Worm (Caenorhabditis elegans): ENCODE results near the gene Y66D12A.10.
A peak's percentile ranks its signal among the peaks of the same experiment; 100 is the strongest.

The Y66D12A.10 gene

DNA sequence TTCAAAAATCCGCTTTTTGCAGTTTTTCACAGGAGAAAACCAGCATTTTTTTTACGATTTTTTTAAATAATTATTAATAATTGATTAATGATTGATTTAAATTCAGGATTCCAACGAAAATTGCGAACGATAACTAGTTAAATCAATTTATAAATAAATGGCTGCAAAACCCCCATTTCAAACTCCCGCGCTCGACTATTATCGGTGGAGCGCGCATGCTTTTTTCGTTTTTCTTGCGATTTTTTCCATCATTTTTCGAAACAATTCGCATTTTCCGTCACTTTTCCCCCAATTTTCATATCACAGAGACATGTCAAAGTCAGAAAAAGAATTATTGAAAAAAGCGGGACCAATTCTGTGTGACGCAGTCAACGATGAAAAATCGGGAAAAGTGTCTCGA is at the start of gene Y66D12A.10:
Gene Y66D12A.10, plus strand, starts transcription at position 273 of the 400 bp plus-strand sequence.
- TF ChIP-seq med-1 (GFP tag; optimal IDR thresholded peaks at IDR 0.05; ENCODE audit: insufficient read depth) (no peak), ztf-23 (GFP tag; IDR thresholded peaks at IDR 0.05) (no peak), tab-1 (GFP tag; IDR thresholded peaks at IDR 0.05) (no peak), ref-1 (GFP tag; conservative IDR thresholded peaks at IDR 0.05) (no peak), ztf-29 (GFP tag; IDR thresholded peaks at IDR 0.05) (no peak), cog-1 (tag; optimal IDR thresholded peaks at IDR 0.05) (no peak), klf-2 (GFP tag; conservative IDR thresholded peaks at IDR 0.05) (no peak), flt-1 (GFP tag; IDR thresholded peaks at IDR 0.05) (no peak)

DNA sequence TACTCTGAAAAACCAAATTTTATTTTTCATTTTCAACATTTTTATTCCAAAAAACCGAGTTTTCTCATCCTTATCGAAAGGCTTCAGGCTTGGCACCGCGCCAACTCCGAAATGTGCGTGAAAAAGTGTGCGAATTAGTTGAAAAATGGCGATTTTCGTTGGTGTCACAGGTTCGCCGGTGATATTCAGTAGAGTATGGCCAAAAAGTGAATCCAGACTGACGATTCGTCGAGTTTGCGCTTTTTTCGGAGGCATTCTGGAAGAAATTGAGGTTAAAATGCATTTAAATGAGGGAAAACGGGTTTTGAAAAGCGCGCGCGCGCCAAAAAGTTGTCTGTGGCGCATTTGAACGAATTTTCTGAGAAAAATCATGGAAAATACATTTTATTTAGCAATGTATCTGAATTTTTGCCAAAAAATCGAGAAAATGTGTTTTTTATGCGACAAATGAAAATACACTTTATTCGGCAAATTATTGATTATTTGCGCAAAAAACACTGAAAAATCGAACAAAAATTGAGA is 42.1 kb upstream of the Y66D12A.10 start, which contains the start of the genes Y66D12A.16 and such-1:
Gene Y66D12A.16, plus strand, starts transcription at position 51 of the 522 bp plus-strand sequence.
Gene such-1, minus strand, starts transcription at position 256 of the 522 bp plus-strand sequence.
- TF ChIP-seq med-1 (GFP tag; optimal IDR thresholded peaks at IDR 0.05; ENCODE audit: insufficient read depth) (no peak), klf-2 (GFP tag; conservative IDR thresholded peaks at IDR 0.05) (no peak)

ce11 chrIII:11524073-11524472 is 41.6 kb upstream of the Y66D12A.10 start:
- no peak for TF ChIP-seq tab-1 (GFP tag; IDR thresholded peaks at IDR 0.05)
- no peak for TF ChIP-seq ref-1 (GFP tag; conservative IDR thresholded peaks at IDR 0.05)
- TF ChIP-seq klf-2 (GFP tag; conservative IDR thresholded peaks at IDR 0.05), result no peak
- no peak for TF ChIP-seq flt-1 (GFP tag; IDR thresholded peaks at IDR 0.05)
- TF ChIP-seq cog-1 (tag; optimal IDR thresholded peaks at IDR 0.05), result no peak
- no peak for TF ChIP-seq med-1 (GFP tag; optimal IDR thresholded peaks at IDR 0.05; ENCODE audit: insufficient read depth)
- no peak for TF ChIP-seq ztf-29 (GFP tag; IDR thresholded peaks at IDR 0.05)
- no peak for TF ChIP-seq ztf-23 (GFP tag; IDR thresholded peaks at IDR 0.05)
- TF ChIP-seq T22C8.4 (GFP tag; IDR thresholded peaks at IDR 0.05), result no peak

- TF ChIP-seq flt-1 (GFP tag; IDR thresholded peaks at IDR 0.05) (no peak), ztf-23 (GFP tag; IDR thresholded peaks at IDR 0.05) (no peak), ref-1 (GFP tag; conservative IDR thresholded peaks at IDR 0.05) (no peak), tab-1 (GFP tag; IDR thresholded peaks at IDR 0.05) (no peak), T22C8.4 (GFP tag; IDR thresholded peaks at IDR 0.05) (no peak), ztf-29 (GFP tag; IDR thresholded peaks at IDR 0.05) (no peak)
Observed at ce11 chrIII:11526396-11526795, 39.3 kb upstream of the Y66D12A.10 start, which contains the start of gene xpb-1. Gene xpb-1 (plus strand): TSS chrIII:11526657.

DNA sequence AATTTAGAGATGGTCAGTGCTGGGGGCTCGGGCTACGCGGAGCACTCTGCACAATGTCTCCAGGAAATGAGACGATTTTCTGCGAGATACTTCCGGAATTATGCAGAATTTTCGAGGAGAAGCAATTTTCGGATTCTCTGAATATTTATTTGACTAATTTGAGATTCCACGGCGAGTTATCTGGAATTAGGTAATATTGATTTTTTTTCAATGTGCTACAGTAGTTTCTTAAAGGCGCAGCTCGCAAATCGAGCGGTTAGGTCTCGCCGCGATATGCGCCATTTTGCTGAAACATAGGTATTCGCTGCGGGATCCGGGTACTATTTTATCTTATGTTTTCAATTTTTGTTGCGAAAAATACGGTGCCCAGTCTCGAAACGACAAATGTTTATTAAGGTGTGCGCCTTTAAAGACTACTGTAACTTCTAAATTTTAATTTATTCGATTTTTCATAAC is 31.0 kb upstream of the Y66D12A.10 start, which contains the start of gene nrps-1:
Gene nrps-1, plus strand, starts transcription at position 51 of the 456 bp plus-strand sequence.
- TF ChIP-seq med-1 (GFP tag; optimal IDR thresholded peaks at IDR 0.05; ENCODE audit: insufficient read depth) (no peak), ref-1 (GFP tag; conservative IDR thresholded peaks at IDR 0.05) (no peak), klf-2 (GFP tag; conservative IDR thresholded peaks at IDR 0.05) (no peak)

ce11 chrIII:11535453-11535852 is 30.2 kb upstream of the Y66D12A.10 start:
- no peak for TF ChIP-seq ref-1 (GFP tag; conservative IDR thresholded peaks at IDR 0.05)
- peak; percentile 61; the same call in 1 of the 2 replicates for TF ChIP-seq T22C8.4 (GFP tag; IDR thresholded peaks at IDR 0.05)
- no peak for TF ChIP-seq cog-1 (tag; optimal IDR thresholded peaks at IDR 0.05)
- TF ChIP-seq ztf-29 (GFP tag; IDR thresholded peaks at IDR 0.05), result no peak
- no peak for TF ChIP-seq tab-1 (GFP tag; IDR thresholded peaks at IDR 0.05)

- TF ChIP-seq T22C8.4 (GFP tag; IDR thresholded peaks at IDR 0.05), result no peak
- TF ChIP-seq flt-1 (GFP tag; IDR thresholded peaks at IDR 0.05), result no peak
- TF ChIP-seq klf-2 (GFP tag; conservative IDR thresholded peaks at IDR 0.05), result no peak
- no peak for TF ChIP-seq ztf-29 (GFP tag; IDR thresholded peaks at IDR 0.05)
- TF ChIP-seq ref-1 (GFP tag; conservative IDR thresholded peaks at IDR 0.05), result no peak
- TF ChIP-seq tab-1 (GFP tag; IDR thresholded peaks at IDR 0.05), result no peak
- TF ChIP-seq cog-1 (tag; optimal IDR thresholded peaks at IDR 0.05), result no peak
- no peak for TF ChIP-seq med-1 (GFP tag; optimal IDR thresholded peaks at IDR 0.05; ENCODE audit: insufficient read depth)
- TF ChIP-seq ztf-23 (GFP tag; IDR thresholded peaks at IDR 0.05), result no peak
Observed at ce11 chrIII:11544947-11545346, 20.7 kb upstream of the Y66D12A.10 start.

- no peak for TF ChIP-seq flt-1 (GFP tag; IDR thresholded peaks at IDR 0.05)
- no peak for TF ChIP-seq ref-1 (GFP tag; conservative IDR thresholded peaks at IDR 0.05)
- TF ChIP-seq ztf-23 (GFP tag; IDR thresholded peaks at IDR 0.05), result no peak
- no peak for TF ChIP-seq ztf-29 (GFP tag; IDR thresholded peaks at IDR 0.05)
- TF ChIP-seq T22C8.4 (GFP tag; IDR thresholded peaks at IDR 0.05), result no peak
Observed at ce11 chrIII:11548070-11548469, 17.6 kb upstream of the Y66D12A.10 start, which contains the start of gene Y66D12A.13. Gene Y66D12A.13 (plus strand): TSS chrIII:11548370.

- no peak for TF ChIP-seq cog-1 (tag; optimal IDR thresholded peaks at IDR 0.05)
- no peak for TF ChIP-seq klf-2 (GFP tag; conservative IDR thresholded peaks at IDR 0.05)
- no peak for TF ChIP-seq ztf-29 (GFP tag; IDR thresholded peaks at IDR 0.05)
- TF ChIP-seq tab-1 (GFP tag; IDR thresholded peaks at IDR 0.05), result no peak
- TF ChIP-seq ref-1 (GFP tag; conservative IDR thresholded peaks at IDR 0.05), result no peak
- TF ChIP-seq med-1 (GFP tag; optimal IDR thresholded peaks at IDR 0.05; ENCODE audit: insufficient read depth), result no peak
- TF ChIP-seq T22C8.4 (GFP tag; IDR thresholded peaks at IDR 0.05), result no peak
- TF ChIP-seq ztf-23 (GFP tag; IDR thresholded peaks at IDR 0.05), result no peak
- no peak for TF ChIP-seq flt-1 (GFP tag; IDR thresholded peaks at IDR 0.05)
Observed at ce11 chrIII:11554701-11555111, 11.0 kb upstream of the Y66D12A.10 start.

DNA sequence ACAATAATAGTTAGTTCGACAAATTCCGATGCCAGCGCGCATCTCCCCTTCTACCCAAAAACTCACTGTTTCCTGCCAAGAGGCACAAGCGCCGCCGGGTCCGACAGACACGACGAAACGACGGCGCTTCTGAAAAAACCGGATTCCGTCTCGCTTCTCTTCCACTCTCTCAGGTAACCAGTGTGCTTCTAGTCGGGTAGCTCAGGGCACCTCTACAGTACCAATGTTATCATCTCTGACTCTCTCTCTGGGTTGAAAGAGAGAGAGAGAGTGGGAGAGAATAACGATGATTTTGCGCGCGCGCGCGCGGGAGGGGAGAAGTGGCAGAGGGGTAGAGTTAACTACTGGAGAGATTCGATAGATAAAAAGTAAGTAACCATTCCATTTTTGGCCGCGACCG is 8.8 kb upstream of the Y66D12A.10 start:
- TF ChIP-seq T22C8.4 (GFP tag; IDR thresholded peaks at IDR 0.05) (no peak), ztf-29 (GFP tag; IDR thresholded peaks at IDR 0.05) (no peak), ref-1 (GFP tag; conservative IDR thresholded peaks at IDR 0.05) (no peak)

- TF ChIP-seq flt-1 (GFP tag; IDR thresholded peaks at IDR 0.05) (no peak), tab-1 (GFP tag; IDR thresholded peaks at IDR 0.05) (0 out of 2 replicates have a peak, but pooled peaks have one; percentile 37), T22C8.4 (GFP tag; IDR thresholded peaks at IDR 0.05) (no peak), ztf-23 (GFP tag; IDR thresholded peaks at IDR 0.05) (no peak), ztf-29 (GFP tag; IDR thresholded peaks at IDR 0.05) (peak; percentile 93), med-1 (GFP tag; optimal IDR thresholded peaks at IDR 0.05; ENCODE audit: insufficient read depth) (no peak)
Observed at ce11 chrIII:11558251-11558650, 7.4 kb upstream of the Y66D12A.10 start.

Data from whole organism, midembryonic.